Worm (Caenorhabditis elegans) whole organism, late embryonic: ENCODE data around the gene mboa-6.

ENCODE experiments used
- ceh-18 ChIP-seq: sonication (generic microtip); optimal IDR thresholded peaks from 2 replicates; lab custom pipeline; 2016; ENCODE audit warnings: missing genetic modification characterization, missing compliant biosample characterization
- ceh-6 ChIP-seq: fragments of 200-800 bp; sonication (Bioruptor generic); optimal IDR thresholded peaks from 2 replicates; lab custom pipeline; 2018; ENCODE audit warnings: mild to moderate bottlenecking, missing genetic modification characterization, missing compliant biosample characterization
- madf-2 ChIP-seq: sonication (generic microtip); optimal IDR thresholded peaks from 2 replicates; lab custom pipeline; 2017; ENCODE audit warnings: missing genetic modification characterization, missing compliant biosample characterization
- npax-4 ChIP-seq: sonication (generic microtip); optimal IDR thresholded peaks from 2 replicates; lab custom pipeline; 2016; ENCODE audit warnings: missing genetic modification characterization, missing compliant biosample characterization
- unc-42 ChIP-seq: sonication (generic microtip); optimal IDR thresholded peaks from 2 replicates; lab custom pipeline; 2016; ENCODE audit warnings: missing genotype, missing genetic modification characterization, missing compliant biosample characterization

- TF ChIP-seq npax-4 (tag; lab: Kevin White, UChicago) (no peak), madf-2 (no peak), ceh-18 (tag; lab: Kevin White, UChicago) (peak; percentile 70), unc-42 (tag; lab: Kevin White, UChicago) (peak; percentile 52), ceh-6 (GFP tag; lab: Kevin White, UChicago) (no peak)
Observed at ce11 chrIII:1926456-1926855, 35.3 kb downstream of the mboa-6 start.
